Fruit fly (Drosophila melanogaster): Measurements from ENCODE around the gene CG13390.

CG13390 gene

DNA sequence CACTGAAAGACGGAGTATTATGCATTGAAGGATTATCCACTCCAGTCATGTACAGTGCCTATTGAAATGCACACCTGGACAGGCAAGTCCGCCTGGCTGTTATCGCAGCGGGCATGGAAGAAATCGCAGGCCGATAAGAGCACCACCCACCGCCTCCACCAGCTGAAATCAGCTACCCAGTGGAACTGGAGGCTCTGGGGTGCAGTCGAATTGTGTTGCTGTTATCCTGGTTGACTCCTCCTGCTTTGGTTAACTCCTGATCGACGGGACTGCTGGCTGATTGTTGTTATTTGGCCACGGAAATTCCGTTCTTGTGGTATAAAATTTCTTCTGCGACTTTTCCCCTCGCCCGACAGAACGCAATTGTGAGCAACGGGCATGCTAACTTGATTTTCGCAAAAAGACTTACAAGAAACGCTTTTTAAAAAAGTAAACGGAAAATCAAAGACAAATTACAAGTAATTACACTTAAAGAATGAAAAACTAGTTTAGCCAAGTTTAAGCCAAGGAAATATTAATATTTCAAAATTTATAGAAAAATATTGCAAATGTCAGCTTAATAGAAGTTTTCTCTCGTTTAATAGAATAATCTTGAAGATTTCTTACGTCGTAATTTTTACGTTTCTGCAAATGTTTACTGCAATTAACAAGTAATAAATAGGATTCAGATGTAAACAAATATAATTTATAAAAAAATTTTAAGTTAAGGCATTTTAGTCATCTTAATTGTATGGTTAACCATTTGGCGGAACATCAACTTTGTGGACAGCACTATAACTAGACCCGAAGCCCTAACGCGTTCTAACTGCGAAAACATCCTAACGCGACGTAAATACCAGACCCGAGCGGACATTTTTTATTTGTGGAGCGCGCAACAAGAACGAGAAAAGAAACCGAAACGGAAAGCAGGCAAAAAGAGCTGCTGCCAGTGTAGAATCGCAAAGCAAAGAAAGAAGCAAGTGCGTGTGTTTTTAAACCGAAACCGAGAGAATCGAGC, 38.6 kb upstream of the CG13390 start, which contains the start of the genes CG13398 and Akap200:
Gene CG13398, minus strand, starts transcription at position 370 of the 997 bp plus-strand sequence.
Gene Akap200, plus strand, starts transcription at position 804 of the 997 bp plus-strand sequence.
- TF ChIP-seq CG8478 (optimal IDR thresholded peaks at IDR 0.05) (no peak), CTCF (optimal IDR thresholded peaks at IDR 0.05) (no peak)

DNA sequence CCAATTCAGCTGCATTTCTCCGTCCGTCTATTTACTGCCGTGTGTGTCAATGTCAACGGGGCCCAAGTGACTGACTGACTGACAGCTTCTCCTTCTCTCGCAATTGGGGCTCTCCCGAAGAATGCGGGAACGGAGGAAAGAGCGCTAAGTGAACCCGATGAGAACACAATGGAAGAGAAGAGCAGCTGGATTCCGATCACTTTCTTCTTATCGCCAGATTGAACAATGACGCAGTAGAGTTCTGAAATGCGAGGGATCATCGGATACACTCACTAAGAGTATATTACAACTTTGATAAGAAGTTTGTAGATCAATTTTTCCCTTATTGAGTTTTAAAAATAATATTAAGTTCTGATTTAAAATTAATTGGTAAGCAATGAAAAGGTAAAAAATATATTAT, 34.9 kb upstream of the CG13390 start, which contains the start of gene Naglu:
Gene Naglu, minus strand, starts transcription at position 339 of the 400 bp plus-strand sequence.
- TF ChIP-seq CG8478 (optimal IDR thresholded peaks at IDR 0.05) (no peak), CTCF (optimal IDR thresholded peaks at IDR 0.05) (no peak)

DNA sequence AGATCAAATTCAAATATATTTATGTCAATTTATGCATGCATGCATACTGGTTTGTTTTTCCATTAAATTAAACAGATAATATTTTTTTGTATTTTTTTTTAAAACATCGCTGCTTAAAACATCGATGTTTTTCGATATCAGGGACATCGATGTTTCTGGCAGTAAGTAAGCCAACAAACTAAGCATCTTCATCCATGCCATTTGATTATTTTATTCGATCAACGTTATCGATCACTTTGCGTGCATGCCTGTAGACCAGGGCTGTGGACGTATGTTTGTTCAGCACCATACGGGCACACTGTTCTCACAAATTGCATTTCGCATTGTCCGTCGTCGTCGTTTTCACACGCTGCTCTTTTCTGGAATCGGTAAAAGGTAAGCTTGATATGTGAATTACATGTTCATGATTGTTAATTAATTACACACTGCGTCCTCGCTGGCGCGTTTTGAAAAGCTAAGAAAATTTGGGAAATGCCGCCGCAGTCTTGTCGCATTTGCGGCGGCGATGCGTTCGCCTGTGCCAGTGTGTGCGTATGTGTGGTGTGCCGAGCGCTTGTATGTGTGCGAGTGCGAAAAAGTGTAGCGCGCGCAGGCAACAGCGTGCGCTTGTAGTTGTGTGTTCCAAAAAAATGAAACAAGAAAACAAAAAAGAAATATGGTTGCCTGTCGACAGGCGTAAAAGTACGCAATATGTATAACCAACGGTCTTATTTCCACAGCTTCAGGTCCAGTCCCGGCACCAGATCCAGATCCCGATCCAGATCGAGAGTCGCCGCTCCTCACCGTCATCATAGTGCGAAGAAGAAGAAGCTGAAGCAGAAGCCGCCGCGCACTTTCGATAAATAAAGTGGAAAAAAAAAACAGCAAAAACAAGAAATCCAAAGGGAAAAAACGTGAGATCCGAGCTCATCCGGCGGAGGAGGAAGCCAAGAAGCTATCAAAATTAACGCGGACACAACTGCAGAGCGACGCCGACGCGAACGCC, 27.0 kb upstream of the CG13390 start, which contains the start of gene emb:
Gene emb, plus strand, starts transcription at position 288 of the 985 bp plus-strand sequence.
- TF ChIP-seq CTCF (optimal IDR thresholded peaks at IDR 0.05) = peak; percentile 8 to 46
- no peak for TF ChIP-seq CG8478 (optimal IDR thresholded peaks at IDR 0.05)

DNA sequence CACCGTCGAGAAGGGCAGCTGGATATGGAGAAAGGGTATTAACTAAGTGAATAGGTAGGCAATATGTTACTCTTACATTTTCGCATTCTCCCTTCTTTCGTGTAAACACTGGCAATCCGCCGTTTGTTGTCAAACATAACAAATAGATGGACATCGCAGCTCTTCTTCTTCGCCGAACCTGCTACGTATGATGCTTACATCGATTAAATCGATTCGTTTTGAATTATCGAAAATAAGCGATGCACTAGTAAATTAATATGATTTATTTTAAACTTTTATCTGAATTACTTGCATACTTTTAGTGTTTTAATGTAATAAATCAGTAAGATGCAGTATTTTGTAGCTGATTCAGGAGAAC, 26.3 kb upstream of the CG13390 start, which contains the start of gene fy:
Gene fy, minus strand, starts transcription at position 353 of the 358 bp plus-strand sequence.
- no peak for TF ChIP-seq CTCF (optimal IDR thresholded peaks at IDR 0.05)
- no peak for TF ChIP-seq CG8478 (optimal IDR thresholded peaks at IDR 0.05)

DNA sequence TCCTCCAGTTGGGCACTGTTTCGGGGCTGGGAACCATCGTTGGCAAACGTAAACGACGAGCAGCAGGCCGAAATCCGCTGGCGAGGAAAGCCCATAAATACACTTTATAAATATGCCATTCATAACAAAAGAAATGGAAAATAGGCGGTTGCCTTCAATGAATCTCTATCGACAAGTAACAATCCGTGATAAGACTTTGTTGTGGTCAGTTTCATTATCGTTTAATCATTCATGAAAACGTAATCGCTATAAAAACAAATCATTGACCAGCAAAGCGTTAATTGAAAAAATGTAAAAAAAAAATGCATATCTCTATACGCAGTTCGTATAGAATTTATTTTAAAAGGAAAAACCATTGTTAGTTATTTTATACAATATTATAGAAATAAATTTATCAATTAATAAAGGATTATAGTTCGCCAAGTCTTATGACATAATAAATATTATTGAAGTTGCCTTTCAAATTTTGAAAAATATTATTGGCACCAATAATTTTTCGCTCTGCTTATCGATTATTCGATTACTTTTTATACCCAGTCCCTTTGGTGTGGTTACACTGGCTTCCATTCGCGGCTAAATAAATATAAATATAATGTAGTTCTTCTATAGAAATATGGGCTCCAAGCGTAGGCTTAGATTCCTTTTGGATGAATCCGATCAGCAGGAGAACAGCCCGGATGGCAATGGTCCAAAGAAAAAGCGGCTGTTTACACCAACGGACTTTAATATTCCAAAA, 23.4 kb upstream of the CG13390 start, which contains the start of gene CG31898:
Gene CG31898, plus strand, starts transcription at position 559 of the 736 bp plus-strand sequence.
- no peak for TF ChIP-seq CG8478 (optimal IDR thresholded peaks at IDR 0.05)
- TF ChIP-seq CTCF (optimal IDR thresholded peaks at IDR 0.05) = no peak

DNA sequence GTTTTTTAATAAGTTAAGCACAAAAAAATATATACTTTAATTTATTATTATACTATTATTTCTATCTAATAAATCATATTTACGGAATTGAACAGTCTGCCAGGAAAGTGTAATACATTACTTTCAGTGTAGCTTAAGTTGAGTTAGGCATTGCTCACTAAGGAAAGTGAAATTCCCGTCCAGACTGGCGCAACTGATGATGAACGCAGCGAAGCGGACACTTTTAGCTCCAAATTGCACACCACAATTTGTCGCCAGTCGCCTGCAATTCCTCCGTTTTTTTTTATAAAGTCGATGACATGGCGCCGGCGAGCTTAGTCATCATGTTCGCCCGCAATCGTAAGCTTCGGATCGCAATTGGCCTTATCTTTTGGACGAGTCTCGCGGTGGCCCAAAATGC, 22.1 kb upstream of the CG13390 start, which contains the start of gene CG13386:
Gene CG13386, plus strand, starts transcription at position 301 of the 400 bp plus-strand sequence.
- TF ChIP-seq CG8478 (optimal IDR thresholded peaks at IDR 0.05) = no peak
- no peak for TF ChIP-seq CTCF (optimal IDR thresholded peaks at IDR 0.05)

dm6 chr2L:8395996-8396699, 19.6 kb upstream of the CG13390 start, which contains the start of the genes Peritrophin-15a and CG13385:
TSS of gene Peritrophin-15a (minus strand) at chr2L:8396096.
TSS of gene CG13385 (plus strand) at chr2L:8396649.
- no peak for TF ChIP-seq CTCF (optimal IDR thresholded peaks at IDR 0.05)
- TF ChIP-seq CG8478 (optimal IDR thresholded peaks at IDR 0.05) = no peak

- no peak for TF ChIP-seq CTCF (optimal IDR thresholded peaks at IDR 0.05)
- TF ChIP-seq CG8478 (optimal IDR thresholded peaks at IDR 0.05) = no peak
These were observed 18.2 kb upstream of the CG13390 start, which contains the start of gene Peritrophin-15b for dm6 chr2L:8394840-8395239. TSS of gene Peritrophin-15b (minus strand) at chr2L:8394940.

DNA sequence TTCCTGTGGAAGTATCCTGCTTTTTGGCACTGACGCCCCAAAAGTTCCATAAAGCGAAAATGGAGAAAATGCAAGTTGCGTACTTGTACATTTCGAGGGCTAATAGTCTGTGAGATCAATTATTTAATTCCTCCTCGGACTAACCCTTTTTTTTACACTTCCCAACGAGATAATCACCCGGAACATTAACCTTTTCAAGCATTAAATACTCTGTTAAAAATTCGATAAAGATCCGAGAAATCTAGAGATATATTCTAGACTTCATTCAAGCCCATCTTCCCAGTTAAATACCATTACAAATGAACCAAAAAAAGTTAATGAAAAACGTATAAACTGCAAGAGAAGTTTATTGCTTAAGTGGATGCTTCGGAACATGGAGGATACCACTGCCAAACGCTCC, 17.6 kb upstream of the CG13390 start, which contains the start of gene lectin-29Ca:
Gene lectin-29Ca, minus strand, starts transcription at position 101 of the 400 bp plus-strand sequence.
- TF ChIP-seq CG8478 (optimal IDR thresholded peaks at IDR 0.05) (no peak), CTCF (optimal IDR thresholded peaks at IDR 0.05) (no peak)

dm6 chr2L:8393122-8393521, 16.5 kb upstream of the CG13390 start, which contains the start of gene Acp29AB:
TSS of gene Acp29AB (minus strand) at chr2L:8393222.
- TF ChIP-seq CG8478 (optimal IDR thresholded peaks at IDR 0.05) (no peak), CTCF (optimal IDR thresholded peaks at IDR 0.05) (no peak)

- TF ChIP-seq CTCF (optimal IDR thresholded peaks at IDR 0.05) (no peak), CG8478 (optimal IDR thresholded peaks at IDR 0.05) (no peak)
These were observed 15.7 kb upstream of the CG13390 start, which contains the start of gene CG42820 for dm6 chr2L:8392298-8392697. TSS of gene CG42820 (minus strand) at chr2L:8392398.

DNA sequence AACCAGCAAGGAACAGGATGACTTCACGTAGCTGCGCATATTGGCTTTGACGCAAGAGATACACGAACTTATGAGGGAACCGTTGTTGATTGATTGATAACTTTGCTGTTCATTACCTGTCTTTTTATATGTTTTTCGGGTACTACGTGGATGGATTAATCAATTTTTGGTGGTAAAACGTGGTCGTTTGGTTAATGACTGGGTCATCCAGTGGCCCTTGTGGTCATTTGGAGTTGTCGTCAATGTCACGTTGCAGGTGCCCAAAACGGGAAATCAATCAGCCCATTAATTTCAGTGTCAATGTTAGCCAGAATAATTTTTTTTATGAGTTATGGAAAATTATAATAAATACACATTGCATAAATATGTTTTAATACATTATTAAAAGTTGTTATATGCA, 12.6 kb upstream of the CG13390 start, which contains the start of gene CG42819:
Gene CG42819, minus strand, starts transcription at position 101 of the 400 bp plus-strand sequence.
- no peak for TF ChIP-seq CTCF (optimal IDR thresholded peaks at IDR 0.05)

- TF ChIP-seq CG8478 (optimal IDR thresholded peaks at IDR 0.05) (no peak), CTCF (optimal IDR thresholded peaks at IDR 0.05) (no peak)
These were observed 9.3 kb upstream of the CG13390 start for dm6 chr2L:8385849-8386248.

Measured in S2 (cell line).